Worm (Caenorhabditis elegans) whole organism, midembryonic: Measurements from ENCODE around the gene txt-19.

Experiments used
- flt-1 ChIP-seq: fragments of 200-800 bp; sonication (Bioruptor generic); IDR thresholded peaks from 2 replicates; pipeline ENCODE4 v1.3.6; 2022; ENCODE audit warnings: missing genetic modification characterization, missing compliant biosample characterization
- tab-1 ChIP-seq: fragments of 200-800 bp; sonication (Bioruptor generic); IDR thresholded peaks from 2 replicates; pipeline ENCODE4 v1.3.6; 2022; ENCODE audit warnings: missing genetic modification characterization, missing compliant biosample characterization

- TF ChIP-seq flt-1 (GFP tag; lab: Robert Waterston, UW) (no peak), tab-1 (no peak)
Measured at ce11 chrIV:12817539-12817938, 28.2 kb upstream of the txt-19 start.
